Fruit fly (Drosophila melanogaster) whole organism, embryonic: Measurements from ENCODE around the gene Df31.

Experiments
- Aef1 ChIP-seq: fragments of 200-800 bp; sonication (Bioruptor generic); IDR thresholded peaks from 3 replicates; pipeline ENCODE4 v1.3.6; 2022; ENCODE audit warnings: missing biosample characterization, missing genetic modification characterization
- CG10366 ChIP-seq: fragments of 200-800 bp; sonication (Bioruptor generic); IDR thresholded peaks from 2 replicates; pipeline ENCODE4 v1.3.6; 2022; ENCODE audit warnings: missing biosample characterization, missing genetic modification characterization
- CG10565 ChIP-seq: fragments of 200-800 bp; sonication (Bioruptor generic); optimal IDR thresholded peaks from 3 replicates; lab custom pipeline; 2016; ENCODE audit warnings: missing biosample characterization, mild to moderate bottlenecking, missing genetic modification characterization
- CG11093 ChIP-seq: fragments of 200-800 bp; sonication (Bioruptor generic); IDR thresholded peaks from 3 replicates; pipeline ENCODE4 v1.3.6; 2022; ENCODE audit warnings: missing biosample characterization, missing genetic modification characterization
- CG11504 ChIP-seq: fragments of 200-800 bp; sonication (Bioruptor generic); optimal IDR thresholded peaks from 3 replicates; lab custom pipeline; 2019; ENCODE audit warnings: missing biosample characterization, mild to moderate bottlenecking, missing genetic modification characterization, moderate library complexity
- CG12104 ChIP-seq: fragments of 200-800 bp; sonication (Bioruptor generic); optimal IDR thresholded peaks from 3 replicates; lab custom pipeline; 2016; ENCODE audit warnings: missing biosample characterization, missing genetic modification characterization
- CG12769 ChIP-seq: fragments of 200-800 bp; sonication (Bioruptor generic); optimal IDR thresholded peaks from 2 replicates; lab custom pipeline; 2019; ENCODE audit warnings: missing biosample characterization, mild to moderate bottlenecking, missing genetic modification characterization, moderate library complexity
- CG16779 ChIP-seq: fragments of 200-800 bp; sonication (Bioruptor generic); IDR thresholded peaks from 2 replicates; pipeline ENCODE4 v1.3.6; 2022; ENCODE audit warnings: missing biosample characterization, missing genetic modification characterization
- CG16813 ChIP-seq: fragments of 200-800 bp; sonication (Bioruptor generic); IDR thresholded peaks from 3 replicates; pipeline ENCODE4 v1.3.6; 2022; ENCODE audit warnings: missing biosample characterization, missing genetic modification characterization; ENCODE audit not compliant: partially characterized antibody
- CG1792 ChIP-seq: fragments of 200-800 bp; sonication (Bioruptor generic); optimal IDR thresholded peaks from 2 replicates; lab custom pipeline; 2016; ENCODE audit warnings: missing biosample characterization, missing genetic modification characterization
- CG2712 ChIP-seq: fragments of 200-800 bp; optimal IDR thresholded peaks from 3 replicates; lab custom pipeline; 2019; ENCODE audit warnings: missing biosample characterization, mild to moderate bottlenecking, missing genetic modification characterization, moderate library complexity
- CG3065 ChIP-seq: fragments of 200-800 bp; sonication (Bioruptor generic); optimal IDR thresholded peaks from 2 replicates; lab custom pipeline; 2016; ENCODE audit warnings: missing biosample characterization, missing genetic modification characterization
- CG3407 ChIP-seq: fragments of 200-800 bp; sonication (Bioruptor generic); optimal IDR thresholded peaks from 2 replicates; lab custom pipeline; 2018; ENCODE audit warnings: missing biosample characterization, mild to moderate bottlenecking, missing genetic modification characterization
- CG34224 ChIP-seq: fragments of 200-800 bp; sonication (Bioruptor generic); IDR thresholded peaks from 3 replicates; pipeline ENCODE4 v1.3.6; 2022; ENCODE audit warnings: missing biosample characterization, missing genetic modification characterization; ENCODE audit not compliant: partially characterized antibody
- CG6175 ChIP-seq: fragments of 200-800 bp; sonication (Bioruptor generic); IDR thresholded peaks from 3 replicates; pipeline ENCODE4 v1.3.6; 2022; ENCODE audit warnings: missing biosample characterization, missing genetic modification characterization
- CG6254 ChIP-seq: fragments of 200-800 bp; sonication (Bioruptor generic); optimal IDR thresholded peaks from 3 replicates; lab custom pipeline; 2017; ENCODE audit warnings: mild to moderate bottlenecking, missing biosample characterization, missing genetic modification reagents, missing genetic modification characterization
- CG6854 ChIP-seq: fragments of 200-800 bp; sonication (Bioruptor generic); optimal IDR thresholded peaks from 3 replicates; lab custom pipeline; 2017; ENCODE audit warnings: missing biosample characterization, mild to moderate bottlenecking, missing genetic modification characterization
- CG7786 ChIP-seq: fragments of 200-800 bp; sonication (Bioruptor generic); optimal IDR thresholded peaks from 2 replicates; lab custom pipeline; 2016; ENCODE audit warnings: missing biosample characterization, missing genetic modification characterization
- CG8089 ChIP-seq: fragments of 200-800 bp; sonication (Bioruptor generic); optimal IDR thresholded peaks from 3 replicates; lab custom pipeline; 2016; ENCODE audit warnings: missing biosample characterization, missing genetic modification characterization
- CoRest ChIP-seq: fragments of 200-800 bp; sonication (Bioruptor generic); optimal IDR thresholded peaks from 3 replicates; lab custom pipeline; 2018; ENCODE audit warnings: missing biosample characterization, mild to moderate bottlenecking, missing genetic modification characterization, moderate library complexity
- Dad ChIP-seq: fragments of 200-800 bp; sonication (Bioruptor generic); optimal IDR thresholded peaks from 3 replicates; lab custom pipeline; 2016; ENCODE audit warnings: missing biosample characterization, missing genetic modification characterization
- Deaf1 ChIP-seq: fragments of 200-800 bp; optimal IDR thresholded peaks from 3 replicates; lab custom pipeline; 2019; ENCODE audit warnings: missing biosample characterization, mild to moderate bottlenecking, missing genetic modification characterization, moderate library complexity
- Dip3 ChIP-seq: fragments of 200-800 bp; sonication (Bioruptor generic); optimal IDR thresholded peaks from 3 replicates; lab custom pipeline; 2016; ENCODE audit warnings: missing biosample characterization, missing genetic modification characterization
- E2f2 ChIP-seq: fragments of 200-800 bp; sonication (Bioruptor generic); IDR thresholded peaks from 2 replicates; pipeline ENCODE4 v1.3.6; 2022; ENCODE audit warnings: missing biosample characterization, missing genetic modification characterization
- Eip74EF ChIP-seq, 2 experiments: fragments of 200-800 bp in 1 of 2; fragments of >200 bp in 1 of 2; sonication (Bioruptor generic) in 1 of 2; optimal IDR thresholded peaks; 2 replicates each; lab custom pipeline; 2017 to 2019; ENCODE audit warnings: missing biosample characterization in 2 of 2, missing genetic modification characterization in 2 of 2, mild to moderate bottlenecking in 1 of 2, moderate library complexity in 1 of 2
- Hey ChIP-seq: fragments of 200-800 bp; sonication (Bioruptor generic); optimal IDR thresholded peaks from 3 replicates; lab custom pipeline; 2018; ENCODE audit warnings: missing biosample characterization, mild to moderate bottlenecking, missing genetic modification characterization
- Mrtf ChIP-seq: fragments of 200-800 bp; sonication (Bioruptor generic); IDR thresholded peaks from 3 replicates; pipeline ENCODE4 v1.3.6; 2022; ENCODE audit warnings: missing biosample characterization, missing genetic modification characterization
- Myb ChIP-seq: fragments of 200-800 bp; sonication (Bioruptor generic); optimal IDR thresholded peaks from 2 replicates; lab custom pipeline; 2016; ENCODE audit warnings: missing biosample characterization, missing genetic modification characterization
- Optix ChIP-seq: fragments of 200-800 bp; sonication (Bioruptor generic); IDR thresholded peaks from 3 replicates; pipeline ENCODE4 v1.3.6; 2022; ENCODE audit warnings: missing biosample characterization, missing genetic modification characterization
- PHDP ChIP-seq: fragments of 200-800 bp; sonication (Bioruptor generic); optimal IDR thresholded peaks from 3 replicates; lab custom pipeline; 2018; ENCODE audit warnings: missing biosample characterization, mild to moderate bottlenecking, missing genetic modification characterization, moderate library complexity
- Six4 ChIP-seq: fragments of 200-800 bp; sonication (Bioruptor generic); optimal IDR thresholded peaks from 2 replicates; lab custom pipeline; 2016; ENCODE audit warnings: missing biosample characterization, missing genetic modification characterization
- Taf1 ChIP-seq: fragments of 200-800 bp; sonication (Bioruptor generic); IDR thresholded peaks from 2 replicates; pipeline ENCODE4 v1.3.6; 2022; ENCODE audit warnings: missing biosample characterization, missing genetic modification characterization
- Xbp1 ChIP-seq: fragments of 200-800 bp; sonication (Bioruptor generic); optimal IDR thresholded peaks from 3 replicates; lab custom pipeline; 2016; ENCODE audit warnings: missing biosample characterization, mild to moderate bottlenecking, missing genetic modification characterization
- bsh ChIP-seq, 2 experiments: fragments of 200-800 bp; sonication (Bioruptor generic); optimal IDR thresholded peaks; 2 replicates each; lab custom pipeline; 2017 to 2018; ENCODE audit warnings: mild to moderate bottlenecking in 2 of 2, missing biosample characterization in 2 of 2, missing genetic modification characterization in 2 of 2, moderate library complexity in 1 of 2
- chinmo ChIP-seq: fragments of 200-800 bp; sonication (Bioruptor generic); IDR thresholded peaks from 4 replicates; pipeline ENCODE4 v1.3.6; 2022; ENCODE audit warnings: missing biosample characterization, missing genetic modification characterization; ENCODE audit not compliant: partially characterized antibody
- chn ChIP-seq: fragments of 200-800 bp; sonication (Bioruptor generic); optimal IDR thresholded peaks from 2 replicates; lab custom pipeline; 2016; ENCODE audit warnings: missing biosample characterization, missing genetic modification characterization
- ewg ChIP-seq: fragments of 200-800 bp; sonication (Bioruptor generic); optimal IDR thresholded peaks from 3 replicates; lab custom pipeline; 2017; ENCODE audit warnings: mild to moderate bottlenecking, missing biosample characterization, missing genetic modification reagents, missing genetic modification characterization
- fd102C ChIP-seq: fragments of 200-800 bp; sonication (Bioruptor generic); optimal IDR thresholded peaks from 2 replicates; lab custom pipeline; 2018; ENCODE audit warnings: missing biosample characterization, mild to moderate bottlenecking, missing genetic modification characterization, moderate library complexity
- fd3F ChIP-seq: fragments of 200-800 bp; sonication (Bioruptor generic); optimal IDR thresholded peaks from 2 replicates; lab custom pipeline; 2018; ENCODE audit warnings: missing biosample characterization, mild to moderate bottlenecking, missing genetic modification characterization, moderate library complexity
- gfzf ChIP-seq: fragments of 200-800 bp; sonication (Bioruptor generic); optimal IDR thresholded peaks from 2 replicates; lab custom pipeline; 2016; ENCODE audit warnings: missing biosample characterization, mild to moderate bottlenecking, missing genetic modification characterization, moderate library complexity
- kni ChIP-seq: fragments of 200-800 bp; sonication (Bioruptor generic); optimal IDR thresholded peaks from 3 replicates; lab custom pipeline; 2017; ENCODE audit warnings: mild to moderate bottlenecking, missing biosample characterization, missing genetic modification reagents, missing genetic modification characterization
- lmd ChIP-seq: fragments of 200-800 bp; sonication (Bioruptor generic); IDR thresholded peaks from 2 replicates; pipeline ENCODE4 v1.3.6; 2022; ENCODE audit warnings: missing biosample characterization, missing genetic modification characterization
- nerfin-2 ChIP-seq: fragments of 200-800 bp; sonication (Bioruptor generic); IDR thresholded peaks from 2 replicates; pipeline ENCODE4 v1.3.6; 2022; ENCODE audit warnings: missing biosample characterization, missing genetic modification characterization; ENCODE audit not compliant: partially characterized antibody
- p53 ChIP-seq: fragments of 200-800 bp; sonication (Bioruptor generic); optimal IDR thresholded peaks from 2 replicates; lab custom pipeline; 2016; ENCODE audit warnings: missing biosample characterization, missing genetic modification characterization
- pb ChIP-seq: fragments of 200-800 bp; sonication (Bioruptor generic); optimal IDR thresholded peaks from 3 replicates; lab custom pipeline; 2016; ENCODE audit warnings: missing biosample characterization, missing genetic modification characterization
- shn ChIP-seq: fragments of 200-800 bp; sonication (Bioruptor generic); optimal IDR thresholded peaks from 3 replicates; lab custom pipeline; 2016; ENCODE audit warnings: missing biosample characterization, missing genetic modification characterization
- tgo ChIP-seq: fragments of 200-800 bp; sonication (Bioruptor generic); IDR thresholded peaks from 3 replicates; pipeline ENCODE4 v1.3.6; 2022; ENCODE audit warnings: missing biosample characterization, missing genetic modification characterization
- toy ChIP-seq: fragments of 200-800 bp; sonication (Bioruptor generic); IDR thresholded peaks from 2 replicates; pipeline ENCODE4 v1.3.6; 2022; ENCODE audit warnings: missing biosample characterization, missing genetic modification characterization
- z ChIP-seq: fragments of 200-800 bp; sonication (Bioruptor generic); IDR thresholded peaks from 3 replicates; pipeline ENCODE4 v1.3.6; 2022; ENCODE audit warnings: missing biosample characterization, missing genetic modification characterization

Gene Df31

DNA sequence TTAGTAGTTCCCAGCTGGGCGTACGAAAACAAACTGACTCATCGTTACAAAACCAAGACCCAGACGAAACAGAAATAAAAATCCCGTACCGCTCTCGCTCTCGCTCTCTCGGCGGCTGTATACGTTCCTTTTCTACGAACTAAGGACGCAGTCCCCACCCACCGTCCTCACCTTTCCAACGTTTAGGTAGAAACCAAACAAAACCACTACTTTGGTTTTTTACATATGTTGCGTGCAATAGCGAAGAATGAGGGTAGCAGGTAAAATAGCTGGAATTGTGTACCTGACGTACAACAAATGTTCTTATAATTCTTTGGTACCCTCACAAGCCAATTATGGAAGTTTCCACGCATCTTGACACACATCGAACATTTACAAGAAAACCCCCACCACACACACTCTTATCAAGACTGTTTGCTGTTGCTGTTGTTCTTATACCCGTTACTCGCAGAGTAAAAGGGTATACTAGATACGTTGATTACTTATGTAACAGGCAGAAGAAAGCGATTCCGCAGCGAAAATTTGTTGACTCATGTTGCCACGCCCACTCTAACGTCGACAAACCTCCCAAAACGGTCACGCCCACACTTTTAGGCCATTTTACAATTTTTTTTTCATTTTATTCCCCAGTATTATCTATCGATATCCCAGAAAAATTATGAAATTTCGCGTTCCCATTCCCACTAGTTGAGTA is 10.8 kb downstream of the Df31 start (continued):
- TF ChIP-seq fd102C (GFP tag; lab: Kevin White, UChicago), result no peak
- TF ChIP-seq CG7786, result peak; percentile 40
- TF ChIP-seq Taf1 (GFP tag; lab: Robert Waterston, UW), result no peak
- no peak for TF ChIP-seq pb (GFP tag; lab: Kevin White, UChicago)
- no peak for TF ChIP-seq Aef1 (GFP tag; lab: Robert Waterston, UW)
- TF ChIP-seq CG34224 (GFP tag; lab: Robert Waterston, UW), result no peak
- TF ChIP-seq Xbp1 (GFP tag; lab: Kevin White, UChicago), result peak; percentile 45
- TF ChIP-seq CG8089 (GFP tag; lab: Kevin White, UChicago), result no peak
- peak; percentile 93 for TF ChIP-seq kni (GFP tag; lab: Kevin White, UChicago)
- 0 out of 3 replicates have a peak, but pooled peaks have one; percentile 6 for TF ChIP-seq Mrtf (GFP tag; lab: Robert Waterston, UW)
- peak; percentile 64 for TF ChIP-seq CG2712 (tag; lab: Kevin White, UChicago)
- peak; percentile 44 for TF ChIP-seq Myb
- TF ChIP-seq Six4 (GFP tag; lab: Kevin White, UChicago), result no peak
- peak; percentile 44 for TF ChIP-seq CoRest (tag; lab: Kevin White, UChicago)
- peak; percentile 65 for TF ChIP-seq Deaf1 (tag; lab: Kevin White, UChicago)
- no peak for TF ChIP-seq p53
- no peak for TF ChIP-seq CG16813 (GFP tag; lab: Robert Waterston, UW)
- no peak; the same call in 1 of the 2 replicates for TF ChIP-seq E2f2 (GFP tag; lab: Robert Waterston, UW)
- no peak for TF ChIP-seq nerfin-2 (GFP tag; lab: Robert Waterston, UW)
- TF ChIP-seq gfzf (GFP tag; lab: Kevin White, UChicago), result no peak
- peak; percentile 28 for TF ChIP-seq PHDP (tag; lab: Kevin White, UChicago)
- no peak for TF ChIP-seq CG16779
- TF ChIP-seq Optix (GFP tag; lab: Robert Waterston, UW), result no peak
- no peak for TF ChIP-seq CG1792
- no peak for TF ChIP-seq ewg (GFP tag; lab: Kevin White, UChicago)
- peak; percentile 53 for TF ChIP-seq CG12769 (tag; lab: Kevin White, UChicago)
- TF ChIP-seq chinmo (GFP tag; lab: Robert Waterston, UW), result 0 out of 4 replicates have a peak, but pooled peaks have one; percentile 53
- TF ChIP-seq CG3065 (GFP tag; lab: Kevin White, UChicago), result peak; percentile 74
- no peak for TF ChIP-seq toy
- no peak for TF ChIP-seq CG10565
- TF ChIP-seq CG3407 (GFP tag; lab: Kevin White, UChicago), result no peak
- peak; percentile 34 for TF ChIP-seq chn (GFP tag; lab: Kevin White, UChicago)
- TF ChIP-seq CG6854 (GFP tag; lab: Kevin White, UChicago), result no peak
- no peak for TF ChIP-seq Dad
- TF ChIP-seq lmd (GFP tag; lab: Robert Waterston, UW), result no peak; the same call in 1 of the 2 replicates
- TF ChIP-seq Eip74EF (GFP tag; optimal IDR thresholded peaks at IDR 0.05; lab: Kevin White, UChicago), result peak in 1 of 2 experiments; percentile 4
- no peak for TF ChIP-seq CG6254 (GFP tag; lab: Kevin White, UChicago)
- TF ChIP-seq Dip3 (GFP tag; lab: Kevin White, UChicago), result peak; percentile 15
- peak in 1 of 2 experiments; percentile 49 for TF ChIP-seq bsh (GFP tag; optimal IDR thresholded peaks at IDR 0.05; lab: Kevin White, UChicago)
- TF ChIP-seq CG11504 (tag; lab: Kevin White, UChicago), result peak; percentile 46
- TF ChIP-seq Hey (tag; lab: Kevin White, UChicago), result no peak
- no peak for TF ChIP-seq z (GFP tag; lab: Robert Waterston, UW)
- 0 out of 2 replicates have a peak, but pooled peaks have one; percentile 21 for TF ChIP-seq CG10366 (GFP tag; lab: Robert Waterston, UW)
- TF ChIP-seq CG12104 (GFP tag; lab: Kevin White, UChicago), result no peak
- no peak for TF ChIP-seq tgo (GFP tag; lab: Robert Waterston, UW)
- no peak for TF ChIP-seq CG11093
- peak; percentile 27 for TF ChIP-seq shn (GFP tag; lab: Kevin White, UChicago)
- no peak for TF ChIP-seq fd3F (GFP tag; lab: Kevin White, UChicago)
- no peak for TF ChIP-seq CG6175 (GFP tag; lab: Robert Waterston, UW)
